Fruit fly (Drosophila melanogaster) whole organism, embryonic: ENCODE results near the gene Arl8.
A peak's percentile ranks its signal among the peaks of the same experiment; 100 is the strongest.

Experiments
- Adf1 ChIP-seq: fragments of 200-800 bp; sonication (Bioruptor generic); IDR thresholded peaks from 2 replicates; pipeline ENCODE4 v1.3.6; 2022; ENCODE audit warnings: missing biosample characterization, missing genetic modification characterization
- Aef1 ChIP-seq: fragments of 200-800 bp; sonication (Bioruptor generic); IDR thresholded peaks from 3 replicates; pipeline ENCODE4 v1.3.6; 2022; ENCODE audit warnings: missing biosample characterization, missing genetic modification characterization
- C15 ChIP-seq: fragments of 200-800 bp; sonication (Bioruptor generic); IDR thresholded peaks from 3 replicates; pipeline ENCODE4 v1.3.6; 2022; ENCODE audit warnings: missing biosample characterization, missing genetic modification characterization
- CG10147 ChIP-seq: fragments of 200-800 bp; sonication (Bioruptor generic); optimal IDR thresholded peaks from 2 replicates; lab custom pipeline; 2019; ENCODE audit warnings: missing biosample characterization, mild to moderate bottlenecking, missing genetic modification characterization, moderate library complexity
- CG10366 ChIP-seq: fragments of 200-800 bp; sonication (Bioruptor generic); IDR thresholded peaks from 2 replicates; pipeline ENCODE4 v1.3.6; 2022; ENCODE audit warnings: missing biosample characterization, missing genetic modification characterization
- CG11456 ChIP-seq: fragments of 200-800 bp; sonication (Bioruptor generic); IDR thresholded peaks from 3 replicates; pipeline ENCODE4 v1.3.6; 2022; ENCODE audit warnings: missing biosample characterization, missing genetic modification characterization
- CG14014 ChIP-seq: fragments of 200-800 bp; sonication (Bioruptor generic); IDR thresholded peaks from 2 replicates; pipeline ENCODE4 v1.3.6; 2022; ENCODE audit warnings: missing biosample characterization, missing genetic modification characterization
- CG14860 ChIP-seq: fragments of 200-800 bp; sonication (Bioruptor generic); IDR thresholded peaks from 3 replicates; pipeline ENCODE4 v1.3.6; 2022; ENCODE audit warnings: missing biosample characterization, missing genetic modification characterization; ENCODE audit not compliant: partially characterized antibody
- CG15269 ChIP-seq: fragments of 200-800 bp; sonication (Bioruptor generic); optimal IDR thresholded peaks from 2 replicates; lab custom pipeline; 2018; ENCODE audit warnings: missing biosample characterization, mild to moderate bottlenecking, missing genetic modification characterization, moderate library complexity
- CG17186 ChIP-seq: fragments of 200-800 bp; sonication (Bioruptor generic); optimal IDR thresholded peaks from 3 replicates; lab custom pipeline; 2017; ENCODE audit warnings: missing biosample characterization, missing genetic modification reagents, missing genetic modification characterization
- CG17359 ChIP-seq: fragments of 200-800 bp; sonication (Bioruptor generic); optimal IDR thresholded peaks from 3 replicates; lab custom pipeline; 2018; ENCODE audit warnings: missing biosample characterization, mild to moderate bottlenecking, missing genetic modification characterization, moderate library complexity
- CG31365 ChIP-seq: fragments of 200-800 bp; sonication (Bioruptor generic); optimal IDR thresholded peaks from 2 replicates; lab custom pipeline; 2018; ENCODE audit warnings: missing biosample characterization, mild to moderate bottlenecking, missing genetic modification characterization
- CG31441 ChIP-seq: fragments of 200-800 bp; sonication (Bioruptor generic); IDR thresholded peaks from 2 replicates; pipeline ENCODE4 v1.3.6; 2022; ENCODE audit warnings: missing biosample characterization, missing genetic modification characterization
- CG43689 ChIP-seq: fragments of 200-800 bp; sonication (Bioruptor generic); IDR thresholded peaks from 2 replicates; pipeline ENCODE4 v1.3.6; 2022; ENCODE audit warnings: missing biosample characterization, missing genetic modification characterization
- CG9817 ChIP-seq: fragments of 200-800 bp; sonication (Bioruptor generic); optimal IDR thresholded peaks from 2 replicates; lab custom pipeline; 2018; ENCODE audit warnings: missing biosample characterization, mild to moderate bottlenecking, missing genetic modification characterization, moderate library complexity
- CTCF ChIP-seq: fragments of 200-800 bp; sonication (Bioruptor generic); optimal IDR thresholded peaks from 2 replicates; lab custom pipeline; 2017; ENCODE audit warnings: missing biosample characterization, mild to moderate bottlenecking, missing genetic modification characterization, moderate library complexity
- Dbx ChIP-seq: fragments of 200-800 bp; sonication (Bioruptor generic); IDR thresholded peaks from 3 replicates; pipeline ENCODE4 v1.3.6; 2022; ENCODE audit warnings: missing biosample characterization, missing genetic modification characterization
- Dek ChIP-seq: fragments of 200-800 bp; sonication (Bioruptor generic); optimal IDR thresholded peaks from 3 replicates; lab custom pipeline; 2019; ENCODE audit warnings: missing biosample characterization, mild to moderate bottlenecking, missing genetic modification characterization, moderate library complexity
- E2f2 ChIP-seq: fragments of 200-800 bp; sonication (Bioruptor generic); IDR thresholded peaks from 2 replicates; pipeline ENCODE4 v1.3.6; 2022; ENCODE audit warnings: missing biosample characterization, missing genetic modification characterization
- Eip74EF ChIP-seq, 2 experiments: fragments of 200-800 bp in 1 of 2; fragments of >200 bp in 1 of 2; sonication (Bioruptor generic) in 1 of 2; optimal IDR thresholded peaks; 2 replicates each; lab custom pipeline; 2017 to 2019; ENCODE audit warnings: missing biosample characterization in 2 of 2, missing genetic modification characterization in 2 of 2, mild to moderate bottlenecking in 1 of 2, moderate library complexity in 1 of 2
- Ets65A ChIP-seq: fragments of 200-800 bp; sonication (Bioruptor generic); peaks from one replicate; lab custom pipeline; 2016; ENCODE audit warnings: missing biosample characterization, missing genetic modification characterization
- Ets97D ChIP-seq: fragments of 200-800 bp; sonication (Bioruptor generic); optimal IDR thresholded peaks from 3 replicates; lab custom pipeline; 2016; ENCODE audit warnings: missing biosample characterization, missing genetic modification characterization
- Gsc ChIP-seq: fragments of 200-800 bp; sonication (Bioruptor generic); IDR thresholded peaks from 2 replicates; pipeline ENCODE4 v1.3.6; 2022; ENCODE audit warnings: missing biosample characterization, missing genetic modification characterization
- HLHmδ ChIP-seq: fragments of 200-800 bp; sonication (Bioruptor generic); optimal IDR thresholded peaks from 2 replicates; lab custom pipeline; 2018; ENCODE audit warnings: missing biosample characterization, mild to moderate bottlenecking, missing genetic modification characterization, moderate library complexity
- Hsf ChIP-seq: fragments of 200-800 bp; sonication (Bioruptor generic); optimal IDR thresholded peaks from 3 replicates; lab custom pipeline; 2016; ENCODE audit warnings: missing biosample characterization, missing genetic modification characterization
- Lhr ChIP-seq: fragments of 200-800 bp; sonication (Bioruptor generic); optimal IDR thresholded peaks from 3 replicates; lab custom pipeline; 2017; ENCODE audit warnings: mild to moderate bottlenecking, missing biosample characterization, missing genetic modification reagents, missing genetic modification characterization
- NC2β ChIP-seq: fragments of 200-800 bp; sonication (Bioruptor generic); optimal IDR thresholded peaks from 2 replicates; lab custom pipeline; 2016; ENCODE audit warnings: missing biosample characterization, missing genetic modification characterization
- Sry-δ ChIP-seq: fragments of 200-800 bp; sonication (Bioruptor generic); optimal IDR thresholded peaks from 2 replicates; lab custom pipeline; 2016; ENCODE audit warnings: missing biosample characterization, missing genetic modification characterization
- YL-1 ChIP-seq: fragments of 200-800 bp; sonication (Bioruptor generic); optimal IDR thresholded peaks from 3 replicates; lab custom pipeline; 2017; ENCODE audit warnings: missing biosample characterization, mild to moderate bottlenecking, missing genetic modification characterization
- bcd ChIP-seq: fragments of 200-800 bp; sonication (Bioruptor generic); optimal IDR thresholded peaks from 2 replicates; lab custom pipeline; 2017; ENCODE audit warnings: missing biosample characterization, mild to moderate bottlenecking, missing genetic modification characterization
- dan ChIP-seq: fragments of 200-800 bp; sonication (Bioruptor generic); IDR thresholded peaks from 2 replicates; pipeline ENCODE4 v1.3.6; 2022; ENCODE audit warnings: missing biosample characterization, missing genetic modification characterization
- dmrt11E ChIP-seq: fragments of 200-800 bp; sonication (Bioruptor generic); optimal IDR thresholded peaks from 3 replicates; lab custom pipeline; 2018; ENCODE audit warnings: missing biosample characterization, mild to moderate bottlenecking, missing genetic modification characterization, moderate library complexity
- dmrt99B ChIP-seq: fragments of 200-800 bp; sonication (Bioruptor generic); optimal IDR thresholded peaks from 2 replicates; lab custom pipeline; 2018; ENCODE audit warnings: missing biosample characterization, mild to moderate bottlenecking, missing genetic modification characterization, moderate library complexity
- dysf ChIP-seq: fragments of 200-800 bp; sonication (Bioruptor generic); IDR thresholded peaks from 3 replicates; pipeline ENCODE4 v1.3.6; 2022; ENCODE audit warnings: missing biosample characterization, missing genetic modification characterization
- fd96Cb ChIP-seq: fragments of 200-800 bp; sonication (Bioruptor generic); optimal IDR thresholded peaks from 2 replicates; lab custom pipeline; 2018; ENCODE audit warnings: missing biosample characterization, mild to moderate bottlenecking, missing genetic modification characterization, moderate library complexity
- gcm2 ChIP-seq: fragments of 200-800 bp; sonication (Bioruptor generic); optimal IDR thresholded peaks from 2 replicates; lab custom pipeline; 2016; ENCODE audit warnings: missing biosample characterization, missing genetic modification characterization
- gsb-n ChIP-seq: fragments of 200-800 bp; sonication (Bioruptor generic); optimal IDR thresholded peaks from 3 replicates; lab custom pipeline; 2018; ENCODE audit warnings: missing biosample characterization, mild to moderate bottlenecking, missing genetic modification characterization
- h ChIP-seq: fragments of >200 bp; optimal IDR thresholded peaks from 2 replicates; lab custom pipeline; 2017
- ham ChIP-seq: fragments of 200-800 bp; sonication (Bioruptor generic); IDR thresholded peaks from 2 replicates; pipeline ENCODE4 v1.3.6; 2022; ENCODE audit warnings: missing biosample characterization, missing genetic modification characterization
- mam ChIP-seq: fragments of 200-800 bp; sonication (Bioruptor generic); optimal IDR thresholded peaks from 3 replicates; lab custom pipeline; 2016; ENCODE audit warnings: missing biosample characterization, missing genetic modification characterization
- mld ChIP-seq: fragments of 200-800 bp; sonication (Bioruptor generic); IDR thresholded peaks from 3 replicates; pipeline ENCODE4 v1.3.6; 2022; ENCODE audit warnings: missing biosample characterization, missing genetic modification characterization; ENCODE audit not compliant: partially characterized antibody
- org-1 ChIP-seq: fragments of 200-800 bp; sonication (Bioruptor generic); optimal IDR thresholded peaks from 2 replicates; lab custom pipeline; 2017; ENCODE audit warnings: missing biosample characterization, missing genetic modification characterization
- psq ChIP-seq: fragments of 200-800 bp; sonication (Bioruptor generic); optimal IDR thresholded peaks from 2 replicates; lab custom pipeline; 2017; ENCODE audit warnings: missing biosample characterization, missing genetic modification characterization
- scrt ChIP-seq: fragments of 200-800 bp; sonication (Bioruptor generic); optimal IDR thresholded peaks from 2 replicates; lab custom pipeline; 2018; ENCODE audit warnings: missing biosample characterization, mild to moderate bottlenecking, missing genetic modification characterization, moderate library complexity
- ssp ChIP-seq: fragments of 200-800 bp; sonication (Bioruptor generic); IDR thresholded peaks from 2 replicates; pipeline ENCODE4 v1.3.6; 2022; ENCODE audit warnings: missing biosample characterization, missing genetic modification characterization
- tgo ChIP-seq: fragments of 200-800 bp; sonication (Bioruptor generic); IDR thresholded peaks from 3 replicates; pipeline ENCODE4 v1.3.6; 2022; ENCODE audit warnings: missing biosample characterization, missing genetic modification characterization
- tup ChIP-seq: fragments of 200-800 bp; sonication (Bioruptor generic); optimal IDR thresholded peaks from 2 replicates; lab custom pipeline; 2016; ENCODE audit warnings: missing biosample characterization, mild to moderate bottlenecking, missing genetic modification characterization, moderate library complexity
- twi ChIP-seq: fragments of 200-800 bp; optimal IDR thresholded peaks from 2 replicates; lab custom pipeline; 2019; ENCODE audit warnings: missing biosample characterization, mild to moderate bottlenecking, missing genetic modification characterization, moderate library complexity
- vvl ChIP-seq: fragments of 200-800 bp; sonication (Bioruptor generic); IDR thresholded peaks from 2 replicates; pipeline ENCODE4 v1.3.6; 2022; ENCODE audit warnings: missing biosample characterization, missing genetic modification characterization
- zfh2 ChIP-seq: fragments of 200-800 bp; sonication (Bioruptor generic); optimal IDR thresholded peaks from 2 replicates; lab custom pipeline; 2016; ENCODE audit warnings: missing biosample characterization, missing genetic modification characterization

Arl8 gene

dm6 chr3R:8119457-8120337, 6.7 kb upstream of the Arl8 start (continued):
- TF ChIP-seq dan (GFP tag; lab: Robert Waterston, UW) = no peak
- no peak for TF ChIP-seq Ets65A (GFP tag; lab: Kevin White, UChicago)
- TF ChIP-seq bcd (GFP tag; lab: Kevin White, UChicago) = peak; percentile 47
- peak; percentile 71 for TF ChIP-seq dmrt99B (tag; lab: Kevin White, UChicago)
- TF ChIP-seq CG31365 (tag; lab: Kevin White, UChicago) = no peak
- peak; percentile 44 for TF ChIP-seq ssp (GFP tag; lab: Robert Waterston, UW)
- TF ChIP-seq CG43689 = no peak
- TF ChIP-seq Eip74EF (GFP tag; optimal IDR thresholded peaks at IDR 0.05; lab: Kevin White, UChicago) = peak in 1 of 2 experiments; percentile 54
- TF ChIP-seq tgo (GFP tag; lab: Robert Waterston, UW) = peak; percentile 78
- TF ChIP-seq Hsf (GFP tag; lab: Kevin White, UChicago) = no peak
- peak; percentile 57; the same call in 1 of the 2 replicates for TF ChIP-seq Adf1 (GFP tag; lab: Robert Waterston, UW)
- TF ChIP-seq CG14860 (GFP tag; lab: Robert Waterston, UW) = no peak
- TF ChIP-seq CG15269 = peak; percentile 85
- no peak for TF ChIP-seq mam (GFP tag; lab: Kevin White, UChicago)
- TF ChIP-seq psq (GFP tag; lab: Kevin White, UChicago) = no peak
- peak; percentile 45 for TF ChIP-seq E2f2 (GFP tag; lab: Robert Waterston, UW)
- no peak for TF ChIP-seq YL-1 (GFP tag; lab: Kevin White, UChicago)
- TF ChIP-seq CTCF (GFP tag; lab: Kevin White, UChicago) = peak; percentile 7
- no peak for TF ChIP-seq Gsc (GFP tag; lab: Robert Waterston, UW)
- peak; percentile 78 for TF ChIP-seq dysf (GFP tag; lab: Robert Waterston, UW)
- peak; percentile 50; the same call in 1 of the 2 replicates for TF ChIP-seq CG31441 (GFP tag; lab: Robert Waterston, UW)
- TF ChIP-seq CG17186 (GFP tag; lab: Kevin White, UChicago) = no peak
- TF ChIP-seq Lhr (GFP tag; lab: Kevin White, UChicago) = no peak
- no peak for TF ChIP-seq NC2β
- TF ChIP-seq dmrt11E (tag; lab: Kevin White, UChicago) = peak; percentile 28
- peak; percentile 74 for TF ChIP-seq Dek (tag; lab: Kevin White, UChicago)
- TF ChIP-seq vvl = peak; percentile 74
- TF ChIP-seq tup (GFP tag; lab: Kevin White, UChicago) = no peak
- peak; percentile 53 for TF ChIP-seq gsb-n
- peak; percentile 10 for TF ChIP-seq twi (tag; lab: Kevin White, UChicago)
- peak; percentile 73 for TF ChIP-seq CG9817
- peak; percentile 56 for TF ChIP-seq scrt (GFP tag; lab: Kevin White, UChicago)
- peak; percentile 71 for TF ChIP-seq Aef1 (GFP tag; lab: Robert Waterston, UW)
- peak; percentile 56; the same call in 1 of the 3 replicates for TF ChIP-seq CG11456 (GFP tag; lab: Robert Waterston, UW)
- peak; percentile 78 for TF ChIP-seq CG17359
- no peak for TF ChIP-seq gcm2
- TF ChIP-seq mld = no peak
- TF ChIP-seq org-1 (GFP tag; lab: Kevin White, UChicago) = no peak
- TF ChIP-seq C15 (GFP tag; lab: Robert Waterston, UW) = 0 out of 3 replicates have a peak, but pooled peaks have one; percentile 17
- peak; percentile 66 for TF ChIP-seq Dbx (GFP tag; lab: Robert Waterston, UW)
- TF ChIP-seq Sry-δ (GFP tag; lab: Kevin White, UChicago) = peak; percentile 15
- no peak for TF ChIP-seq ham (GFP tag; lab: Robert Waterston, UW)
- TF ChIP-seq CG14014 (GFP tag; lab: Robert Waterston, UW) = peak; percentile 63; the same call in 1 of the 2 replicates
- peak; percentile 56 for TF ChIP-seq CG10147 (GFP tag; lab: Kevin White, UChicago)
- peak; percentile 66 for TF ChIP-seq fd96Cb (tag; lab: Kevin White, UChicago)
- peak; percentile 56 for TF ChIP-seq CG10366 (GFP tag; lab: Robert Waterston, UW)
- TF ChIP-seq HLHmδ (GFP tag; lab: Kevin White, UChicago) = peak; percentile 24
- TF ChIP-seq zfh2 = no peak
- no peak for TF ChIP-seq h (lab: Kevin White, UChicago)
- no peak for TF ChIP-seq Ets97D (GFP tag; lab: Kevin White, UChicago)
